Worm (Caenorhabditis elegans) whole organism, L2 larva: ENCODE measurements around the gene srd-16.

Source experiments
- R02D3.7 ChIP-seq: fragments of 150-350 bp; optimal IDR thresholded peaks from 2 replicates; lab custom pipeline; 2014; ENCODE audit warnings: missing biosample characterization, missing genetic modification characterization
- aly-2 ChIP-seq: fragments of 150-350 bp; optimal IDR thresholded peaks from 2 replicates; lab custom pipeline; 2014; ENCODE audit warnings: missing biosample characterization, missing genetic modification characterization
- ama-1 ChIP-seq: fragments of 150-350 bp; optimal IDR thresholded peaks from 2 replicates; lab custom pipeline; 2018; ENCODE audit warnings: inconsistent platforms
- elt-1 ChIP-seq: fragments of 150-350 bp; optimal IDR thresholded peaks from 2 replicates; lab custom pipeline; 2014; ENCODE audit warnings: missing biosample characterization, missing genetic modification characterization
- nhr-237 ChIP-seq: fragments of 150-350 bp; optimal IDR thresholded peaks from 2 replicates; lab custom pipeline; 2014; ENCODE audit warnings: missing biosample characterization, missing genetic modification characterization
- snpc-4 ChIP-seq: fragments of 150-350 bp; optimal IDR thresholded peaks from 2 replicates; lab custom pipeline; 2014; ENCODE audit warnings: missing biosample characterization, missing genetic modification characterization
- zag-1 ChIP-seq: fragments of 150-350 bp; optimal IDR thresholded peaks from 2 replicates; lab custom pipeline; 2014; ENCODE audit warnings: missing biosample characterization, missing genetic modification characterization
- ztf-11 ChIP-seq: sonication (generic microtip); optimal IDR thresholded peaks from 2 replicates; lab custom pipeline; 2017; ENCODE audit warnings: missing biosample characterization, missing genetic modification characterization

DNA sequence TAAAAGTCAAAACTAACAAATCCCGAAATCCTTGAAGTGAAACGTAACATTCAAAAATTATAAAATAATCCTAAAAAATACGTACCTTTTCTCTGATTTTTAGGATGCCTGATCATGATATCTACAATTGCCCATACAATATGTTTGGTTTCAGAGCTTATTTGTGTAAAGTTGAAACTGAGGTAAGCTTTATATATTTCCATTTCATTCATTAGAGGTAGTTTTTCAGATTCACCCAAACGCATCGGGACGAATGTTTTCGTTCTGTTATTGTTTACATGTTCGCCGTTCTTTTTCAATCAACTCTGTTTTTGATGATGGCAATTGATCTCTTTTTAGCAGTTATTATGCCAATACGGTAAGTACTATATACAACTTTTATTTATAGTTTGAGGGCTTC, 28.2 kb upstream of the srd-16 start:
- TF ChIP-seq ama-1 (no peak), nhr-237 (tag; lab: Kevin White, UChicago) (no peak), elt-1 (no peak), snpc-4 (tag; lab: Kevin White, UChicago) (no peak), aly-2 (tag; lab: Kevin White, UChicago) (no peak), R02D3.7 (tag; lab: Kevin White, UChicago) (no peak), ztf-11 (no peak), zag-1 (tag; lab: Kevin White, UChicago) (no peak)
